Fruit fly (Drosophila melanogaster) whole organism, prepupa: Measurements from ENCODE around the gene CG14456.

Experiments used
- CG8632 ChIP-seq: fragments of 200-800 bp; sonication (Bioruptor generic); optimal IDR thresholded peaks from 3 replicates; lab custom pipeline; 2016; ENCODE audit warnings: missing biosample characterization, missing genetic modification characterization
- Met ChIP-seq: fragments of 200-800 bp; sonication (Bioruptor generic); optimal IDR thresholded peaks from 3 replicates; lab custom pipeline; 2016; ENCODE audit warnings: missing biosample characterization, missing genetic modification characterization
- eg ChIP-seq: fragments of 200-800 bp; sonication (Bioruptor generic); IDR thresholded peaks from 3 replicates; pipeline ENCODE4 v1.3.6; 2022; ENCODE audit warnings: missing biosample characterization, missing genetic modification characterization

dm6 chr3L:22645327-22645726 is 41.7 kb upstream of the CG14456 start, which contains the start of gene CG33766:
- TF ChIP-seq CG8632 (no peak), eg (GFP tag; lab: Robert Waterston, UW) (no peak), Met (GFP tag; lab: Kevin White, UChicago) (no peak)
